Worm (Caenorhabditis elegans): ENCODE results near the gene str-116.

- no peak for TF ChIP-seq zag-1 (tag; optimal IDR thresholded peaks at IDR 0.05)
- TF ChIP-seq fkh-10 (GFP tag; optimal IDR thresholded peaks at IDR 0.05) = no peak
- TF ChIP-seq lin-39 (tag; optimal IDR thresholded peaks at IDR 0.05) = no peak
- TF ChIP-seq unc-39 (tag; optimal IDR thresholded peaks at IDR 0.05) = no peak
- TF ChIP-seq nhr-67 (tag; optimal IDR thresholded peaks at IDR 0.05) = no peak
- no peak for TF ChIP-seq nhr-77 (tag; optimal IDR thresholded peaks at IDR 0.05)
- no peak for TF ChIP-seq nhr-43 (tag; optimal IDR thresholded peaks at IDR 0.05; ENCODE audit: poor library complexity, severe bottlenecking)
- no peak for TF ChIP-seq lin-15B (tag; optimal IDR thresholded peaks at IDR 0.05)
- TF ChIP-seq ztf-11 (tag; optimal IDR thresholded peaks at IDR 0.05) = no peak
- no peak for TF ChIP-seq snpc-4 (tag; optimal IDR thresholded peaks at IDR 0.05)
- no peak for TF ChIP-seq nhr-11 (tag; optimal IDR thresholded peaks at IDR 0.05)
- no peak for TF ChIP-seq ceh-82 (tag; optimal IDR thresholded peaks at IDR 0.05)
- no peak for TF ChIP-seq nhr-23 (tag; optimal IDR thresholded peaks at IDR 0.05)
Observed at ce11 chrV:11316801-11317200, 50.0 kb downstream of the str-116 start, which contains the start of gene cutl-18.

All from whole organism, L3 larva.